Worm (Caenorhabditis elegans): ENCODE data around the gene mrps-25.

DNA sequence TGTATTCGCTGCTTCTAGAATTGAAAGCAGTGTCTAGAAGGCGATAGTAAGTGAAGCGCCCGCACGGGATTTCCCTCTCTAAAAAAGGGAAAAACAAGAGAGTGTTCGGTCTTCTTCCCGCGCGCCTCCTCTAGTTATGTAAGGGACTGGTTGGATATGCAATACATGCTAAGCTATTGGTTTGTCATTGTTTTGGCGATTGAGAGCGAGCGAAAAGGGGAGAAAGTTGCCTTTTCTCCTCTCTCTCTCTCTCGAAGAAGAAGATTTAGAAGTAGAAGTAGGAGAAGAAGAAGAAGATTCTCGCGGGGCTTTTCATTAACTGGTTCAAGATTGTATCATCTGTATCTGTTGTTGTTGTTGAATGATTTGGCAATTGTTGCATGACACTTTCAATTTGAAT is 17.4 kb downstream of the mrps-25 start:
- TF ChIP-seq ceh-14 (tag; optimal IDR thresholded peaks at IDR 0.05): no peak
- no peak for TF ChIP-seq fkh-10 (GFP tag; optimal IDR thresholded peaks at IDR 0.05)
- TF ChIP-seq sox-4 (tag; optimal IDR thresholded peaks at IDR 0.05): no peak
- no peak for TF ChIP-seq F13H6.1 (tag; optimal IDR thresholded peaks at IDR 0.05)
- TF ChIP-seq dve-1 (tag; optimal IDR thresholded peaks at IDR 0.05): no peak
- TF ChIP-seq eyg-1 (tag; optimal IDR thresholded peaks at IDR 0.05): no peak
- TF ChIP-seq C38D4.7 (GFP tag; optimal IDR thresholded peaks at IDR 0.05): no peak
- TF ChIP-seq nfya-1 (tag; optimal IDR thresholded peaks at IDR 0.05): no peak
- no peak for TF ChIP-seq hlh-30 (tag; optimal IDR thresholded peaks at IDR 0.05; ENCODE audit: insufficient read depth)
